ENCODE assay signal across 2 fruit fly cellular contexts in genomic region chr3L:764329-764728, dm6.
TF ChIP-seq lines count a peak whose summit lies in the region.

No protein-coding gene starts in this region.

TF ChIP-seq in whole organism, embryonic, 481 proteins besides CTCF, POLR2A, EP300 and RAD21 (continued from another document and continues in another):
- no peak for TF ChIP-seq CG6272 (GFP tag; IDR thresholded peaks at IDR 0.05; lab: Robert Waterston, UW)
- no peak for TF ChIP-seq abd-A (tag; optimal IDR thresholded peaks at IDR 0.05; lab: Kevin White, UChicago)
- no peak for TF ChIP-seq NK7.1 (GFP tag; optimal IDR thresholded peaks at IDR 0.05; lab: Kevin White, UChicago)
- no peak for TF ChIP-seq CG7987 (GFP tag; optimal IDR thresholded peaks at IDR 0.05; lab: Kevin White, UChicago)
- no peak for TF ChIP-seq hb (GFP tag; IDR thresholded peaks at IDR 0.05; lab: Robert Waterston, UW; ENCODE audit: partially characterized antibody)
- TF ChIP-seq pnt (GFP tag; optimal IDR thresholded peaks at IDR 0.05; lab: Kevin White, UChicago): peak; percentile 27
- no peak for TF ChIP-seq gsb-n (tag; optimal IDR thresholded peaks at IDR 0.05; lab: Kevin White, UChicago)
- TF ChIP-seq sc (optimal IDR thresholded peaks at IDR 0.05; lab: Kevin White, UChicago): no peak
- TF ChIP-seq sc (GFP tag; optimal IDR thresholded peaks at IDR 0.05; lab: Kevin White, UChicago): no peak
- no peak for TF ChIP-seq Doc3 (GFP tag; IDR thresholded peaks at IDR 0.05; lab: Robert Waterston, UW; ENCODE audit: partially characterized antibody)
- no peak for TF ChIP-seq crc (GFP tag; optimal IDR thresholded peaks at IDR 0.05; lab: Kevin White, UChicago)
- TF ChIP-seq CG4617 (GFP tag; optimal IDR thresholded peaks at IDR 0.05; lab: Kevin White, UChicago; ENCODE audit: borderline replicate concordance): no peak
- TF ChIP-seq Oli (tag; optimal IDR thresholded peaks at IDR 0.05; lab: Kevin White, UChicago): peak; percentile 49
- no peak for TF ChIP-seq gcm2 (GFP tag; optimal IDR thresholded peaks at IDR 0.05; lab: Kevin White, UChicago)
- peak; percentile 52 for TF ChIP-seq ewg (GFP tag; optimal IDR thresholded peaks at IDR 0.05; lab: Kevin White, UChicago)
- TF ChIP-seq Dek (tag; optimal IDR thresholded peaks at IDR 0.05; lab: Kevin White, UChicago): no peak
- no peak for TF ChIP-seq CG12744 (GFP tag; optimal IDR thresholded peaks at IDR 0.05; lab: Kevin White, UChicago)
- no peak for TF ChIP-seq Kr (GFP tag; optimal IDR thresholded peaks at IDR 0.05; lab: Kevin White, UChicago)
- TF ChIP-seq Rx (GFP tag; IDR thresholded peaks at IDR 0.05; lab: Robert Waterston, UW): peak; percentile 37; the same call in 1 of the 2 replicates
- TF ChIP-seq scrt (GFP tag; optimal IDR thresholded peaks at IDR 0.05; lab: Kevin White, UChicago): no peak
- no peak for TF ChIP-seq CG3995 (GFP tag; optimal IDR thresholded peaks at IDR 0.05; lab: Kevin White, UChicago)
- no peak for TF ChIP-seq CG11247 (GFP tag; IDR thresholded peaks at IDR 0.05; lab: Robert Waterston, UW)
- no peak for TF ChIP-seq CG3065 (GFP tag; optimal IDR thresholded peaks at IDR 0.05; lab: Kevin White, UChicago)
- no peak for TF ChIP-seq CG11398 (GFP tag; optimal IDR thresholded peaks at IDR 0.05; lab: Kevin White, UChicago)
- TF ChIP-seq CG32767 (GFP tag; IDR thresholded peaks at IDR 0.05; lab: Robert Waterston, UW): no peak
- no peak for TF ChIP-seq CG1647 (GFP tag; optimal IDR thresholded peaks at IDR 0.05; lab: Kevin White, UChicago)
- TF ChIP-seq CG18262 (tag; optimal IDR thresholded peaks at IDR 0.05; lab: Kevin White, UChicago): peak; percentile 29
- no peak for TF ChIP-seq mld (GFP tag; IDR thresholded peaks at IDR 0.05; lab: Robert Waterston, UW; ENCODE audit: partially characterized antibody)
- TF ChIP-seq lola (GFP tag; optimal IDR thresholded peaks at IDR 0.05; lab: Kevin White, UChicago): no peak
- no peak for TF ChIP-seq Nf-YB (GFP tag; optimal IDR thresholded peaks at IDR 0.05; lab: Kevin White, UChicago)
- no peak for TF ChIP-seq Optix (GFP tag; IDR thresholded peaks at IDR 0.05; lab: Robert Waterston, UW)
- no peak for TF ChIP-seq Sry-δ (GFP tag; optimal IDR thresholded peaks at IDR 0.05; lab: Kevin White, UChicago)
- peak; percentile 35; the same call in 1 of the 2 replicates for TF ChIP-seq CG14441 (GFP tag; IDR thresholded peaks at IDR 0.05; lab: Robert Waterston, UW)
- TF ChIP-seq E2f1 (GFP tag; IDR thresholded peaks at IDR 0.05; lab: Robert Waterston, UW): 0 out of 2 replicates have a peak, but pooled peaks have one; percentile 24
- TF ChIP-seq dpn (GFP tag; optimal IDR thresholded peaks at IDR 0.05; lab: Kevin White, UChicago): peak in 1 of 2 experiments; percentile 12
- TF ChIP-seq CG13424 (tag; optimal IDR thresholded peaks at IDR 0.05; lab: Kevin White, UChicago): no peak
- no peak for TF ChIP-seq CG15269 (tag; optimal IDR thresholded peaks at IDR 0.05; lab: Kevin White, UChicago)
- no peak for TF ChIP-seq CG1792 (GFP tag; optimal IDR thresholded peaks at IDR 0.05; lab: Kevin White, UChicago)
- no peak for TF ChIP-seq HmgD (GFP tag; optimal IDR thresholded peaks at IDR 0.05; lab: Kevin White, UChicago)
- TF ChIP-seq Dref (GFP tag; IDR thresholded peaks at IDR 0.05; lab: Robert Waterston, UW): no peak
- no peak for TF ChIP-seq psq (GFP tag; optimal IDR thresholded peaks at IDR 0.05; lab: Kevin White, UChicago)
- TF ChIP-seq Adf1 (GFP tag; IDR thresholded peaks at IDR 0.05; lab: Robert Waterston, UW): no peak
- 0 out of 2 replicates have a peak, but pooled peaks have one; percentile 19 for TF ChIP-seq ranshi (GFP tag; IDR thresholded peaks at IDR 0.05; lab: Robert Waterston, UW)
- TF ChIP-seq onecut (GFP tag; IDR thresholded peaks at IDR 0.05; lab: Robert Waterston, UW): no peak
- TF ChIP-seq fd96Cb (tag; optimal IDR thresholded peaks at IDR 0.05; lab: Kevin White, UChicago): peak; percentile 13
- TF ChIP-seq repo (GFP tag; optimal IDR thresholded peaks at IDR 0.05; lab: Kevin White, UChicago): no peak
- no peak for TF ChIP-seq tup (GFP tag; optimal IDR thresholded peaks at IDR 0.05; lab: Kevin White, UChicago)
- peak; percentile 39 for TF ChIP-seq Ssrp (tag; optimal IDR thresholded peaks at IDR 0.05; lab: Kevin White, UChicago)
- peak; percentile 34; the same call in 1 of the 3 replicates for TF ChIP-seq B-H1 (GFP tag; IDR thresholded peaks at IDR 0.05; lab: Robert Waterston, UW)
- TF ChIP-seq C15 (GFP tag; IDR thresholded peaks at IDR 0.05; lab: Robert Waterston, UW): no peak
- no peak for TF ChIP-seq p53 (GFP tag; optimal IDR thresholded peaks at IDR 0.05; lab: Kevin White, UChicago)
- TF ChIP-seq z (GFP tag; IDR thresholded peaks at IDR 0.05; lab: Robert Waterston, UW): no peak
- TF ChIP-seq pb (GFP tag; optimal IDR thresholded peaks at IDR 0.05; lab: Kevin White, UChicago): no peak
- TF ChIP-seq CG4328 (GFP tag; optimal IDR thresholded peaks at IDR 0.05; lab: Kevin White, UChicago): no peak
- TF ChIP-seq Vsx1 (GFP tag; optimal IDR thresholded peaks at IDR 0.05; lab: Kevin White, UChicago): no peak
- TF ChIP-seq CG14667 (GFP tag; IDR thresholded peaks at IDR 0.05; lab: Robert Waterston, UW): peak; percentile 27; the same call in 1 of the 2 replicates
- no peak for TF ChIP-seq CG9817 (tag; optimal IDR thresholded peaks at IDR 0.05; lab: Kevin White, UChicago)
- no peak for TF ChIP-seq Lpt (GFP tag; optimal IDR thresholded peaks at IDR 0.05; lab: Kevin White, UChicago)
- peak; percentile 44 for TF ChIP-seq ind (GFP tag; optimal IDR thresholded peaks at IDR 0.05; lab: Kevin White, UChicago)
- TF ChIP-seq CG2129 (GFP tag; IDR thresholded peaks at IDR 0.05; lab: Robert Waterston, UW; ENCODE audit: partially characterized antibody): no peak
- TF ChIP-seq pfk (GFP tag; optimal IDR thresholded peaks at IDR 0.05; lab: Kevin White, UChicago): no peak
- no peak for TF ChIP-seq Poxn (GFP tag; IDR thresholded peaks at IDR 0.05; lab: Robert Waterston, UW)
- no peak for TF ChIP-seq sima (GFP tag; optimal IDR thresholded peaks at IDR 0.05; lab: Kevin White, UChicago)
- 0 out of 2 replicates have a peak, but pooled peaks have one; percentile 6 for TF ChIP-seq cas (GFP tag; IDR thresholded peaks at IDR 0.05; lab: Robert Waterston, UW)
- 0 out of 3 replicates have a peak, but pooled peaks have one; percentile 30 for TF ChIP-seq ase (GFP tag; IDR thresholded peaks at IDR 0.05; lab: Robert Waterston, UW)
- no peak for TF ChIP-seq D19B (GFP tag; optimal IDR thresholded peaks at IDR 0.05; lab: Kevin White, UChicago)
- peak; percentile 33 for TF ChIP-seq CG8388 (GFP tag; optimal IDR thresholded peaks at IDR 0.05; lab: Kevin White, UChicago)

TF ChIP-seq in whole organism, prepupa, 60 proteins besides CTCF, POLR2A, EP300 and RAD21 (continued from another document):
- TF ChIP-seq CG11762 (GFP tag; optimal IDR thresholded peaks at IDR 0.05; lab: Kevin White, UChicago; ENCODE audit: insufficient read depth): no peak
- TF ChIP-seq CG7368 (GFP tag; optimal IDR thresholded peaks at IDR 0.05; lab: Kevin White, UChicago): peak; percentile 38
- TF ChIP-seq CG11294 (GFP tag; IDR thresholded peaks at IDR 0.05; lab: Robert Waterston, UW): peak; percentile 58
- TF ChIP-seq Hr39 (GFP tag; optimal IDR thresholded peaks at IDR 0.05; lab: Kevin White, UChicago): peak; percentile 64
- TF ChIP-seq OdsH (GFP tag; optimal IDR thresholded peaks at IDR 0.05; lab: Kevin White, UChicago): peak; percentile 55
- peak; percentile 83 for TF ChIP-seq CG6163 (GFP tag; IDR thresholded peaks at IDR 0.05; lab: Robert Waterston, UW)
- TF ChIP-seq CG31627 (GFP tag; optimal IDR thresholded peaks at IDR 0.05; lab: Kevin White, UChicago): peak; percentile 58
- peak; percentile 50 for TF ChIP-seq CG32006 (GFP tag; optimal IDR thresholded peaks at IDR 0.05; lab: Kevin White, UChicago)
- peak; percentile 7 for TF ChIP-seq Lpt (GFP tag; optimal IDR thresholded peaks at IDR 0.05; lab: Kevin White, UChicago)
- peak; percentile 21 for TF ChIP-seq CG10669 (GFP tag; optimal IDR thresholded peaks at IDR 0.05; lab: Kevin White, UChicago)
- TF ChIP-seq Hr4 (GFP tag; optimal IDR thresholded peaks at IDR 0.05; lab: Kevin White, UChicago): peak; percentile 33
- TF ChIP-seq Sox15 (GFP tag; optimal IDR thresholded peaks at IDR 0.05; lab: Kevin White, UChicago): no peak
- TF ChIP-seq acj6 (GFP tag; optimal IDR thresholded peaks at IDR 0.05; lab: Kevin White, UChicago): peak; percentile 28
- TF ChIP-seq net (GFP tag; optimal IDR thresholded peaks at IDR 0.05; lab: Kevin White, UChicago): peak; percentile 26
- TF ChIP-seq CG8119 (GFP tag; IDR thresholded peaks at IDR 0.05; lab: Robert Waterston, UW): peak; percentile 64
- TF ChIP-seq CG8319 (GFP tag; optimal IDR thresholded peaks at IDR 0.05; lab: Kevin White, UChicago): no peak
- TF ChIP-seq lz (GFP tag; optimal IDR thresholded peaks at IDR 0.05; lab: Kevin White, UChicago): peak; percentile 56
- peak; percentile 28 for TF ChIP-seq achi (GFP tag; optimal IDR thresholded peaks at IDR 0.05; lab: Kevin White, UChicago)
- peak; percentile 42 for TF ChIP-seq Sox14 (GFP tag; optimal IDR thresholded peaks at IDR 0.05; lab: Kevin White, UChicago)
- TF ChIP-seq eg (GFP tag; IDR thresholded peaks at IDR 0.05; lab: Robert Waterston, UW): peak; percentile 76
- peak; percentile 39 for TF ChIP-seq pdm3 (GFP tag; optimal IDR thresholded peaks at IDR 0.05; lab: Kevin White, UChicago)
- TF ChIP-seq Smox (GFP tag; optimal IDR thresholded peaks at IDR 0.05; lab: Kevin White, UChicago): peak; percentile 20
- TF ChIP-seq CG1621 (tag; optimal IDR thresholded peaks at IDR 0.05; lab: Kevin White, UChicago): no peak
- peak; percentile 28 for TF ChIP-seq Sox102F (GFP tag; optimal IDR thresholded peaks at IDR 0.05; lab: Kevin White, UChicago)
- TF ChIP-seq CG10631 (GFP tag; optimal IDR thresholded peaks at IDR 0.05; lab: Kevin White, UChicago): peak; percentile 45
- no peak for TF ChIP-seq fd85E (GFP tag; optimal IDR thresholded peaks at IDR 0.05; lab: Kevin White, UChicago)
- peak; percentile 34; the same call in 1 of the 2 replicates for TF ChIP-seq Gug (GFP tag; IDR thresholded peaks at IDR 0.05; lab: Robert Waterston, UW)
- no peak for TF ChIP-seq fkh (GFP tag; optimal IDR thresholded peaks at IDR 0.05; lab: Kevin White, UChicago)
- no peak for TF ChIP-seq vri (GFP tag; optimal IDR thresholded peaks at IDR 0.05; lab: Kevin White, UChicago)
- peak; percentile 17 for TF ChIP-seq CG6276 (GFP tag; optimal IDR thresholded peaks at IDR 0.05; lab: Kevin White, UChicago)
- TF ChIP-seq Ets96B (tag; optimal IDR thresholded peaks at IDR 0.05; lab: Kevin White, UChicago): peak; percentile 45
- no peak for TF ChIP-seq CG6808 (GFP tag; optimal IDR thresholded peaks at IDR 0.05; lab: Kevin White, UChicago)
- no peak for TF ChIP-seq dsx (GFP tag; optimal IDR thresholded peaks at IDR 0.05; lab: Kevin White, UChicago; ENCODE audit: poor library complexity, severe bottlenecking)
- TF ChIP-seq spab (GFP tag; optimal IDR thresholded peaks at IDR 0.05; lab: Kevin White, UChicago): no peak
- TF ChIP-seq CG8632 (GFP tag; optimal IDR thresholded peaks at IDR 0.05; lab: Kevin White, UChicago): peak; percentile 9
- no peak for TF ChIP-seq fd59A (GFP tag; optimal IDR thresholded peaks at IDR 0.05; lab: Kevin White, UChicago)
